Worm (Caenorhabditis elegans): Measurements from ENCODE around the gene comt-3.

comt-3 gene

ce11 chrV:2051507-2051906 is 5.8 kb upstream of the comt-3 start, which contains the start of gene Y40B10A.11:
Gene Y40B10A.11, minus strand, starts transcription at chrV:2051607.
- TF ChIP-seq pha-4 (GFP tag; IDR thresholded peaks at IDR 0.05) = no peak
- TF ChIP-seq pha-4 (tag; optimal IDR thresholded peaks at IDR 0.05) = no peak
- TF ChIP-seq nhr-42 (GFP tag; IDR thresholded peaks at IDR 0.05) = no peak
- TF ChIP-seq spr-1 (tag; optimal IDR thresholded peaks at IDR 0.05) = no peak
- no peak for TF ChIP-seq hlh-11 (tag; optimal IDR thresholded peaks at IDR 0.05)
- no peak for TF ChIP-seq nhr-111 (GFP tag; optimal IDR thresholded peaks at IDR 0.05)
- TF ChIP-seq set-16 (GFP tag; IDR thresholded peaks at IDR 0.05) = no peak
- no peak for TF ChIP-seq nhr-10 (tag; optimal IDR thresholded peaks at IDR 0.05)
- TF ChIP-seq unc-62 (GFP tag; optimal IDR thresholded peaks at IDR 0.05 in 1 of 2) = no peak
- TF ChIP-seq unc-62 (tag; optimal IDR thresholded peaks at IDR 0.05) = no peak

- TF ChIP-seq ama-1 (optimal IDR thresholded peaks at IDR 0.05) = no peak
- no peak for TF ChIP-seq hmg-1.1 (GFP tag; IDR thresholded peaks at IDR 0.05)
- no peak for TF ChIP-seq F49E8.2 (tag; optimal IDR thresholded peaks at IDR 0.05; ENCODE audit: borderline replicate concordance)
- TF ChIP-seq aly-2 (tag; optimal IDR thresholded peaks at IDR 0.05) = no peak
- TF ChIP-seq daf-19 (GFP tag; conservative IDR thresholded peaks at IDR 0.05) = no peak
- TF ChIP-seq hlh-30 (tag; optimal IDR thresholded peaks at IDR 0.05; ENCODE audit: insufficient read depth) = no peak
Measured at ce11 chrV:2053509-2053908, 3.8 kb upstream of the comt-3 start, which contains the start of gene comt-5. Gene comt-5, minus strand, starts transcription at chrV:2053609.

- no peak for TF ChIP-seq dmd-9 (GFP tag; IDR thresholded peaks at IDR 0.05)
- no peak for TF ChIP-seq nhr-42 (GFP tag; IDR thresholded peaks at IDR 0.05)
- no peak for TF ChIP-seq hlh-30 (tag; optimal IDR thresholded peaks at IDR 0.05; ENCODE audit: insufficient read depth)
- TF ChIP-seq saeg-2 (GFP tag; IDR thresholded peaks at IDR 0.05) = no peak
- peak; percentile 7 for TF ChIP-seq dve-1 (tag; optimal IDR thresholded peaks at IDR 0.05; ENCODE audit: insufficient read depth)
- no peak for TF ChIP-seq madf-5 (GFP tag; IDR thresholded peaks at IDR 0.05)
- TF ChIP-seq lin-13 (GFP tag; optimal IDR thresholded peaks at IDR 0.05) = no peak
- no peak for TF ChIP-seq ces-1 (GFP tag; optimal IDR thresholded peaks at IDR 0.05)
- peak; percentile 72 for TF ChIP-seq nhr-28 (tag; optimal IDR thresholded peaks at IDR 0.05)
- TF ChIP-seq ZK337.2 (GFP tag; IDR thresholded peaks at IDR 0.05) = no peak
- no peak for TF ChIP-seq unc-39 (tag; optimal IDR thresholded peaks at IDR 0.05)
- TF ChIP-seq nhr-6 (tag; optimal IDR thresholded peaks at IDR 0.05) = no peak
- no peak for TF ChIP-seq lir-3 (tag; optimal IDR thresholded peaks at IDR 0.05)
Measured at ce11 chrV:2054254-2054653, 3.1 kb upstream of the comt-3 start.

- peak in 1 of 2 experiments; percentile 9 for TF ChIP-seq mdl-1 (tag; optimal IDR thresholded peaks at IDR 0.05)
- no peak for TF ChIP-seq Y105C5A.15 (GFP tag; IDR thresholded peaks at IDR 0.05)
- peak; percentile 70 for TF ChIP-seq nhr-28 (tag; optimal IDR thresholded peaks at IDR 0.05)
- no peak for TF ChIP-seq T20F7.1 (GFP tag; optimal IDR thresholded peaks at IDR 0.05)
- no peak for TF ChIP-seq nhr-41 (GFP tag; IDR thresholded peaks at IDR 0.05)
- peak in 1 of 2 experiments; percentile 40 for TF ChIP-seq daf-16 (GFP tag; optimal IDR thresholded peaks at IDR 0.05)
- peak; percentile 45 for TF ChIP-seq daf-16 (tag; optimal IDR thresholded peaks at IDR 0.05)
- no peak for TF ChIP-seq spr-1 (tag; optimal IDR thresholded peaks at IDR 0.05)
- TF ChIP-seq nhr-6 (tag; optimal IDR thresholded peaks at IDR 0.05) = peak; percentile 8
- peak; percentile 18 for TF ChIP-seq dve-1 (tag; optimal IDR thresholded peaks at IDR 0.05; ENCODE audit: insufficient read depth)
- TF ChIP-seq Y75B8A.6 (GFP tag; IDR thresholded peaks at IDR 0.05) = no peak
- no peak for TF ChIP-seq zfp-3 (GFP tag; conservative IDR thresholded peaks at IDR 0.05)
- TF ChIP-seq dmd-6 (GFP tag; IDR thresholded peaks at IDR 0.05) = peak; percentile 57; the same call in 1 of the 2 replicates
- no peak for TF ChIP-seq F26F4.8 (GFP tag; conservative IDR thresholded peaks at IDR 0.05)
- no peak for TF ChIP-seq lin-13 (GFP tag; optimal IDR thresholded peaks at IDR 0.05)
- TF ChIP-seq lin-39 (tag; optimal IDR thresholded peaks at IDR 0.05) = no peak
- TF ChIP-seq pqm-1 (tag; optimal IDR thresholded peaks at IDR 0.05) = peak; percentile 87
- peak in 1 of 2 experiments; percentile 1 for TF ChIP-seq hif-1 (tag; optimal IDR thresholded peaks at IDR 0.05)
- peak; percentile 29; the same call in 1 of the 2 replicates for TF ChIP-seq hmg-1.1 (GFP tag; IDR thresholded peaks at IDR 0.05)
- no peak for TF ChIP-seq ztf-7 (tag; optimal IDR thresholded peaks at IDR 0.05)
Measured at ce11 chrV:2055765-2056504, 1.4 kb upstream of the comt-3 start.
